Fruit fly (Drosophila melanogaster): Measurements from ENCODE around the gene CG5888.

CG5888 gene

DNA sequence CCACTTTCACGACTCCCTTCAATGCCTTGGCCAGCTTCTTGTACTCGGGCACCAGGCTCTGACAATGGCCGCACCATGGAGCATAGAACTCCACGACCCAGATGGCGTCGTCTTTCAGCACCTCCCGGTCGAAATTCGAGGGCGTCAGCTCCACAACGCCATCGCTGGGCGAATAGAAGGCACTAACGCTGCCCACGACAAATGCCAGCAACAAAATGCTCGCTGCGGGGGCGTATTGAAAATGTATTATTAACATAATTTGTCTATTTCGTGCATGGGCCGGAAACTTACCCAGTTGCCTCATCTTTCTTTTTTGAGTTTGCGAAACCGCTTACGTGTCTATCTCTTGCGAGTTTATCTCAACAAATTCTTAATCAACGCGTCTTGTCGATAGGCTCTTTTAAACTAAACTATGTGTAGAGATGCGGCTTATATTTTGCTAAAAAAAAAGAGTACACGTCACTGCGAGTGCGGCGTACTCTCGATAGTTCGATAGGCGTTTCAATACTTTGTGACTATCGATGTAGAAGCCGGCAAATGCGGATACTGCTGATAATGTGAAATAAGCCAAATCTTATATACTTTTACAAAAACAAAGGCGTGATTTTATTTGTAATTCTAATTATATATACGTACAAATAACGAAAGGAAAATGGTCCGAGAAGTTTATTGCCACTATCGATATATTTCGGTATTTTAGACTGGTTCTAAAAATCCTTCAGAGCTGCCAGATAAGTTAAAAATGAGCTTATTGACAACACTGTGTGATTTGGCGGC lies 91.8 kb downstream of the CG5888 start, which contains the start of gene CaBP1 (continued):
- TF ChIP-seq CG14965 (GFP tag; optimal IDR thresholded peaks at IDR 0.05; ENCODE audit: borderline replicate concordance) = no peak
- no peak for TF ChIP-seq CG1832 (GFP tag; optimal IDR thresholded peaks at IDR 0.05)
- TF ChIP-seq CG10366 (GFP tag; IDR thresholded peaks at IDR 0.05) = no peak
- peak; percentile 89 for TF ChIP-seq CG6791 (GFP tag; IDR thresholded peaks at IDR 0.05; ENCODE audit: partially characterized antibody)
- TF ChIP-seq CG11398 (GFP tag; optimal IDR thresholded peaks at IDR 0.05) = no peak
- peak; percentile 84 for TF ChIP-seq CG7963 (GFP tag; IDR thresholded peaks at IDR 0.05; ENCODE audit: partially characterized antibody)
- TF ChIP-seq hbn (GFP tag; IDR thresholded peaks at IDR 0.05; ENCODE audit: partially characterized antibody) = peak; percentile 98
- TF ChIP-seq YL-1 (GFP tag; optimal IDR thresholded peaks at IDR 0.05) = peak; percentile 67
- peak; percentile 87 for TF ChIP-seq CG10267 (tag; optimal IDR thresholded peaks at IDR 0.05)
- TF ChIP-seq Bdp1 (GFP tag; optimal IDR thresholded peaks at IDR 0.05) = no peak
- no peak for TF ChIP-seq jumu (GFP tag; optimal IDR thresholded peaks at IDR 0.05)
- TF ChIP-seq run (tag; optimal IDR thresholded peaks at IDR 0.05) = no peak
- no peak for TF ChIP-seq dysf (GFP tag; IDR thresholded peaks at IDR 0.05)
- no peak for TF ChIP-seq CHES-1-like (GFP tag; optimal IDR thresholded peaks at IDR 0.05)
- no peak for TF ChIP-seq exex (tag; optimal IDR thresholded peaks at IDR 0.05)
- TF ChIP-seq CTCF (GFP tag; optimal IDR thresholded peaks at IDR 0.05) = peak; percentile 5
- no peak for TF ChIP-seq CG7786 (GFP tag; optimal IDR thresholded peaks at IDR 0.05)
- peak; percentile 40 for TF ChIP-seq CG30020 (tag; optimal IDR thresholded peaks at IDR 0.05)
- TF ChIP-seq zf30C (GFP tag; optimal IDR thresholded peaks at IDR 0.05) = no peak
- peak; percentile 62; the same call in 1 of the 2 replicates for TF ChIP-seq CG42726 (GFP tag; IDR thresholded peaks at IDR 0.05; ENCODE audit: partially characterized antibody)
- TF ChIP-seq slou (GFP tag; optimal IDR thresholded peaks at IDR 0.05) = no peak
- no peak for TF ChIP-seq CG10462 (GFP tag; optimal IDR thresholded peaks at IDR 0.05)
- no peak for TF ChIP-seq ap (GFP tag; IDR thresholded peaks at IDR 0.05)
- TF ChIP-seq sens (GFP tag) = peak; percentile 85
- TF ChIP-seq Meics (GFP tag; optimal IDR thresholded peaks at IDR 0.05) = no peak
- TF ChIP-seq Dek (tag; optimal IDR thresholded peaks at IDR 0.05) = no peak
- TF ChIP-seq CG9437 (GFP tag; optimal IDR thresholded peaks at IDR 0.05) = no peak
- no peak for TF ChIP-seq CG17568 (GFP tag; optimal IDR thresholded peaks at IDR 0.05)
- peak; percentile 88 for TF ChIP-seq Dp (GFP tag; optimal IDR thresholded peaks at IDR 0.05)
- TF ChIP-seq tna (GFP tag; IDR thresholded peaks at IDR 0.05; ENCODE audit: partially characterized antibody) = peak; percentile 87
- TF ChIP-seq Xbp1 (GFP tag; optimal IDR thresholded peaks at IDR 0.05) = peak; percentile 97
- TF ChIP-seq CG11456 (GFP tag; IDR thresholded peaks at IDR 0.05) = no peak
- TF ChIP-seq CG10543 (GFP tag; optimal IDR thresholded peaks at IDR 0.05) = no peak
- TF ChIP-seq CG13894 (tag; optimal IDR thresholded peaks at IDR 0.05) = no peak
- peak; percentile 90 for TF ChIP-seq Bgb (GFP tag; IDR thresholded peaks at IDR 0.05; ENCODE audit: partially characterized antibody)
- peak; percentile 8 for TF ChIP-seq CG12299 (tag; optimal IDR thresholded peaks at IDR 0.05)
- TF ChIP-seq gsb (GFP tag; IDR thresholded peaks at IDR 0.05) = no peak
- no peak for TF ChIP-seq lmd (GFP tag; IDR thresholded peaks at IDR 0.05)
- peak; percentile 64 for TF ChIP-seq trem (tag; optimal IDR thresholded peaks at IDR 0.05)
- TF ChIP-seq Lim3 (GFP tag; IDR thresholded peaks at IDR 0.05) = no peak
- TF ChIP-seq CG14860 (GFP tag; IDR thresholded peaks at IDR 0.05; ENCODE audit: partially characterized antibody) = peak; percentile 84
- peak; percentile 52 for TF ChIP-seq nmo (GFP tag; optimal IDR thresholded peaks at IDR 0.05)
- TF ChIP-seq Atf3 (GFP tag; optimal IDR thresholded peaks at IDR 0.05) = no peak
- no peak for TF ChIP-seq CG31388 (GFP tag; optimal IDR thresholded peaks at IDR 0.05)
- peak; percentile 21 for TF ChIP-seq lbe (GFP tag; optimal IDR thresholded peaks at IDR 0.05)
- no peak for TF ChIP-seq CG17912 (GFP tag; optimal IDR thresholded peaks at IDR 0.05)
- TF ChIP-seq NFAT (GFP tag; IDR thresholded peaks at IDR 0.05) = no peak
- TF ChIP-seq Pdp1 (GFP tag; optimal IDR thresholded peaks at IDR 0.05) = peak in 1 of 2 experiments; percentile 25
- TF ChIP-seq CG6765 (GFP tag; optimal IDR thresholded peaks at IDR 0.05) = no peak
